Fruit fly (Drosophila melanogaster) whole organism: ENCODE data around the gene CG7810.

ENCODE experiments used
- CG8478 ChIP-seq: fragments of >200 bp; optimal IDR thresholded peaks from 2 replicates; lab custom pipeline; 2018; ENCODE audit warnings: inconsistent platforms
- Dll ChIP-seq: fragments of >200 bp; optimal IDR thresholded peaks from 2 replicates; lab custom pipeline; 2017
- EcR ChIP-seq, 2 experiments: fragments of >200 bp; optimal IDR thresholded peaks; 2 replicates each; lab custom pipeline; 2017; ENCODE audit warnings: missing biosample characterization in 2 of 2, missing genetic modification characterization in 2 of 2, missing genetic modification reagents in 2 of 2
- psq ChIP-seq: fragments of >200 bp; optimal IDR thresholded peaks from 2 replicates; lab custom pipeline; 2017
- usp ChIP-seq: fragments of >200 bp; optimal IDR thresholded peaks from 2 replicates; lab custom pipeline; 2017; ENCODE audit warnings: missing biosample characterization, missing genetic modification characterization, mixed read lengths

dm6 chr2L:8300220-8301167, 10.5 kb downstream of the CG7810 start, which contains the start of gene Btk:
- peak in 1 of 2 experiments; percentile 25 for TF ChIP-seq EcR (GFP tag; optimal IDR thresholded peaks at IDR 0.05; lab: Kevin White, UChicago)
- no peak for TF ChIP-seq psq (lab: Kevin White, UChicago)
- no peak for TF ChIP-seq usp (GFP tag; lab: Kevin White, UChicago)
- no peak for TF ChIP-seq Dll (lab: Kevin White, UChicago)
- no peak for TF ChIP-seq CG8478
